Worm (Caenorhabditis elegans) whole organism, L3 larva: ENCODE results near the gene F12A10.9.

Experiments
- ama-1 ChIP-seq: fragments of 150-350 bp; optimal IDR thresholded peaks from 2 replicates; lab custom pipeline; 2018
- ceh-16 ChIP-seq: sonication (generic microtip); optimal IDR thresholded peaks from 2 replicates; lab custom pipeline; 2017; ENCODE audit warnings: missing biosample characterization, missing genetic modification characterization
- egl-27 ChIP-seq: sonication (generic microtip); optimal IDR thresholded peaks from 4 replicates; lab custom pipeline; 2017; ENCODE audit warnings: missing biosample characterization, missing genetic modification reagents, missing genetic modification characterization
- eor-1 ChIP-seq, 2 experiments: fragments of 150-350 bp; optimal IDR thresholded peaks; 2 replicates each; lab custom pipeline; 2014 to 2018; ENCODE audit warnings: missing biosample characterization in 2 of 2, missing genetic modification characterization in 2 of 2
- lin-39 ChIP-seq: fragments of 150-350 bp; optimal IDR thresholded peaks from 2 replicates; lab custom pipeline; 2018; ENCODE audit warnings: missing biosample characterization, missing genetic modification reagents, missing genetic modification characterization
- mdl-1 ChIP-seq: fragments of 150-350 bp; optimal IDR thresholded peaks from 2 replicates; lab custom pipeline; 2014; ENCODE audit warnings: missing biosample characterization, missing genetic modification characterization
- nhr-23 ChIP-seq: fragments of 150-350 bp; optimal IDR thresholded peaks from 2 replicates; lab custom pipeline; 2014; ENCODE audit warnings: missing biosample characterization, missing genetic modification reagents, missing genetic modification characterization
- nhr-28 ChIP-seq: fragments of 150-350 bp; optimal IDR thresholded peaks from 2 replicates; lab custom pipeline; 2014; ENCODE audit warnings: missing biosample characterization, missing genetic modification characterization
- nhr-43 ChIP-seq: sonication (generic microtip); optimal IDR thresholded peaks from 2 replicates; lab custom pipeline; 2016; ENCODE audit warnings: mild to moderate bottlenecking, missing genetic modification characterization, missing compliant biosample characterization; ENCODE audit not compliant: poor library complexity, severe bottlenecking
- nhr-77 ChIP-seq: fragments of 150-350 bp; optimal IDR thresholded peaks from 2 replicates; lab custom pipeline; 2014; ENCODE audit warnings: missing biosample characterization, missing genetic modification characterization
- pqm-1 ChIP-seq: fragments of 150-350 bp; optimal IDR thresholded peaks from 2 replicates; lab custom pipeline; 2017; ENCODE audit warnings: missing biosample characterization, missing genetic modification characterization, inconsistent platforms
- tbx-2 ChIP-seq: sonication (generic microtip); optimal IDR thresholded peaks from 2 replicates; lab custom pipeline; 2016; ENCODE audit warnings: mild to moderate bottlenecking, missing genetic modification characterization, missing compliant biosample characterization
- zag-1 ChIP-seq: fragments of 150-350 bp; optimal IDR thresholded peaks from 2 replicates; lab custom pipeline; 2014; ENCODE audit warnings: missing biosample characterization, missing genetic modification characterization
- ztf-4 ChIP-seq: fragments of 150-350 bp; optimal IDR thresholded peaks from 2 replicates; lab custom pipeline; 2014; ENCODE audit warnings: missing biosample characterization, missing genetic modification characterization

DNA sequence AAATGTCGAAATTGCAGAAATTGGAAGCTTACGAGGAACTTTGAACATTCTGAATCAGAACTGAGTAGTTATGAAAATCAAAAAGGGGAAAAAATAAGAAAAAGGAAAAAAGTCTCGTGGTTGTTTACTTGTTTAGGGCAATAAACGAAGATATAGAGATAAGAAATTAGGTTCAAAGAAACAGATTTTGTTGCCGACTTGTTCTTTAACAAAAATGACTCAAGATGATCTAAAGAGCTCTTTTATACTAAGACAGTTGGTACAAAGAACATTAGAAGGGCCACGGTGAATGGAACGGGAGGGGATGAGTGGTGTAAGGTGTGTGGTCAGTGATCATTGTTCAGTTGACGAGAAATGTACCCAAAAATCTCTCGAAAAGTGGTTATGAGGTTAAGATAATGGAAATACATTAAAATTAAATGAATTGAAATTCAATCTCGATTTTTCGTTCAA is 49.0 kb downstream of the F12A10.9 start, which contains the start of gene acdh-2:
- TF ChIP-seq lin-39 (tag; lab: Kevin White, UChicago) (no peak), ceh-16 (tag; lab: Kevin White, UChicago) (no peak), tbx-2 (tag; lab: Kevin White, UChicago) (no peak), ama-1 (lab: Kevin White, UChicago) (no peak), mdl-1 (tag; lab: Kevin White, UChicago) (no peak), nhr-77 (tag; lab: Kevin White, UChicago) (no peak), egl-27 (tag; lab: Kevin White, UChicago) (no peak), ztf-4 (tag; lab: Kevin White, UChicago) (no peak), zag-1 (tag; lab: Kevin White, UChicago) (no peak), nhr-43 (tag; lab: Kevin White, UChicago) (peak; percentile 18), nhr-28 (tag; lab: Kevin White, UChicago) (no peak), pqm-1 (tag; lab: Kevin White, UChicago) (no peak), nhr-23 (tag; lab: Kevin White, UChicago) (no peak), eor-1 (tag; optimal IDR thresholded peaks at IDR 0.05; lab: Kevin White, UChicago) (no peak)
